Worm (Caenorhabditis elegans) whole organism, L4 larva: Measurements from ENCODE around the gene F55C12.6.

Source experiments
- F44E2.7 ChIP-seq: fragments of 200-800 bp; sonication (Bioruptor generic); IDR thresholded peaks from 2 replicates; pipeline ENCODE4 v2.1.2; 2022; ENCODE audit warnings: missing genetic modification characterization, missing compliant biosample characterization
- F49E8.2 ChIP-seq: sonication (generic microtip); optimal IDR thresholded peaks from 2 replicates; lab custom pipeline; 2016; ENCODE audit warnings: missing compliant biosample characterization, mild to moderate bottlenecking, missing genetic modification characterization, borderline replicate concordance
- R02D3.7 ChIP-seq: fragments of 150-350 bp; sonication (generic microtip); optimal IDR thresholded peaks from 3 replicates; lab custom pipeline; 2014; ENCODE audit warnings: missing biosample characterization, missing genetic modification characterization
- T20F7.1 ChIP-seq: fragments of 200-800 bp; sonication (Bioruptor generic); optimal IDR thresholded peaks from 2 replicates; lab custom pipeline; 2018; ENCODE audit warnings: mild to moderate bottlenecking, missing genetic modification characterization, missing compliant biosample characterization
- Y105C5A.15 ChIP-seq: fragments of 200-800 bp; sonication (Bioruptor generic); IDR thresholded peaks from 2 replicates; pipeline ENCODE4 v1.3.6; 2022; ENCODE audit warnings: missing genetic modification characterization, missing compliant biosample characterization
- Y48G9A.11 ChIP-seq: fragments of 200-800 bp; sonication (Bioruptor generic); IDR thresholded peaks from 2 replicates; pipeline ENCODE4 v1.3.6; 2022; ENCODE audit warnings: missing genetic modification reagents, missing genetic modification characterization, missing compliant biosample characterization
- aha-1 ChIP-seq: fragments of 150-350 bp; peaks from one replicate; lab custom pipeline; 2014; ENCODE audit warnings: missing biosample characterization, missing genetic modification characterization
- ama-1 ChIP-seq: fragments of 150-350 bp; optimal IDR thresholded peaks from 2 replicates; lab custom pipeline; 2014; ENCODE audit warnings: inconsistent platforms, mixed read lengths
- ceh-28 ChIP-seq: fragments of 150-350 bp; optimal IDR thresholded peaks from 2 replicates; lab custom pipeline; 2014; ENCODE audit warnings: missing biosample characterization, missing genetic modification reagents, missing genetic modification characterization
- ceh-82 ChIP-seq: sonication (generic microtip); optimal IDR thresholded peaks from 2 replicates; lab custom pipeline; 2017; ENCODE audit warnings: missing biosample characterization, missing genetic modification characterization
- daf-16 ChIP-seq, 3 experiments: sonication (generic microtip); optimal IDR thresholded peaks; 2 replicates each; lab custom pipeline; 2016 to 2017; ENCODE audit warnings: missing genetic modification characterization in 3 of 3, missing genetic modification reagents in 3 of 3, mild to moderate bottlenecking in 2 of 3, missing compliant biosample characterization in 2 of 3, missing biosample characterization in 1 of 3, moderate library complexity in 1 of 3
- dpl-1 ChIP-seq: fragments of 150-350 bp; optimal IDR thresholded peaks from 2 replicates; lab custom pipeline; 2014; ENCODE audit warnings: missing biosample characterization, missing genetic modification reagents, missing genetic modification characterization
- dve-1 ChIP-seq: sonication (generic microtip); optimal IDR thresholded peaks from 2 replicates; lab custom pipeline; 2017; ENCODE audit warnings: antibody characterized with exemption, mild to moderate bottlenecking, missing genetic modification characterization, missing compliant biosample characterization; ENCODE audit not compliant: insufficient read depth
- fos-1 ChIP-seq: fragments of 150-350 bp; optimal IDR thresholded peaks from 2 replicates; lab custom pipeline; 2014; ENCODE audit warnings: missing biosample characterization, missing genetic modification characterization
- hif-1 ChIP-seq, 2 experiments: sonication (generic microtip); optimal IDR thresholded peaks; 2 replicates each; lab custom pipeline; 2016 to 2017; ENCODE audit warnings: missing compliant biosample characterization in 2 of 2, missing genetic modification characterization in 2 of 2, missing genetic modification reagents in 2 of 2, missing genotype in 2 of 2, mild to moderate bottlenecking in 1 of 2
- hmg-1.1 ChIP-seq: fragments of 200-800 bp; sonication (Bioruptor generic); IDR thresholded peaks from 2 replicates; pipeline ENCODE4 v1.3.6; 2022; ENCODE audit warnings: missing genetic modification reagents, missing genetic modification characterization, missing compliant biosample characterization
- lim-7 ChIP-seq: fragments of 200-800 bp; sonication (Bioruptor generic); IDR thresholded peaks from 2 replicates; pipeline ENCODE4 v1.3.6; 2022; ENCODE audit warnings: missing genetic modification characterization, missing compliant biosample characterization
- lin-38 ChIP-seq: fragments of 200-800 bp; sonication (Bioruptor generic); IDR thresholded peaks from 2 replicates; pipeline ENCODE4 v1.3.6; 2022; ENCODE audit warnings: missing genetic modification reagents, missing genetic modification characterization, missing compliant biosample characterization
- lsy-2 ChIP-seq, 2 experiments: fragments of 150-350 bp in 1 of 2; sonication (generic microtip) in 1 of 2; optimal IDR thresholded peaks; 2 replicates each; lab custom pipeline; 2014 to 2017; ENCODE audit warnings: missing biosample characterization in 2 of 2, missing genetic modification characterization in 2 of 2
- madf-9 ChIP-seq: fragments of 200-800 bp; sonication (Bioruptor generic); conservative IDR thresholded peaks from 2 replicates; pipeline ENCODE4 v1.3.6; 2022; ENCODE audit warnings: missing genetic modification reagents, missing genetic modification characterization, missing compliant biosample characterization
- mep-1 ChIP-seq: fragments of 150-350 bp; sonication (generic microtip); optimal IDR thresholded peaks from 3 replicates; lab custom pipeline; 2014; ENCODE audit warnings: missing biosample characterization, missing genetic modification characterization
- mes-2 ChIP-seq: sonication (generic microtip); optimal IDR thresholded peaks from 2 replicates; lab custom pipeline; 2016; ENCODE audit warnings: missing genotype, mild to moderate bottlenecking, missing genetic modification characterization, missing compliant biosample characterization; ENCODE audit not compliant: poor library complexity, severe bottlenecking
- nhr-10 ChIP-seq: fragments of 150-350 bp; optimal IDR thresholded peaks from 2 replicates; lab custom pipeline; 2014; ENCODE audit warnings: missing biosample characterization, missing genetic modification characterization
- nhr-76 ChIP-seq: fragments of 150-350 bp; optimal IDR thresholded peaks from 2 replicates; lab custom pipeline; 2014; ENCODE audit warnings: missing biosample characterization, missing genetic modification characterization
- pha-4 ChIP-seq, 2 experiments: fragments of 150-350 bp in 1 of 2; fragments of 200-800 bp in 1 of 2; sonication (Bioruptor generic) in 1 of 2; IDR thresholded peaks in 1 of 2; optimal IDR thresholded peaks in 1 of 2; 2 replicates each; pipeline versions ENCODE4 v1.3.6 to Lab custom; 2014 to 2022; ENCODE audit warnings: missing genetic modification characterization in 2 of 2, missing genetic modification reagents in 2 of 2, missing biosample characterization in 1 of 2, missing compliant biosample characterization in 1 of 2
- unc-62 ChIP-seq, 3 experiments: fragments of 150-350 bp in 1 of 3; sonication (generic microtip); optimal IDR thresholded peaks in 2 of 3; peaks in 1 of 3; 1 replicate in 1 of 3; 2 replicates in 2 of 3; lab custom pipeline; 2014 to 2017; ENCODE audit warnings: missing biosample characterization in 3 of 3, missing genetic modification characterization in 3 of 3, missing genetic modification reagents in 3 of 3, missing genotype in 1 of 3
- vab-7 ChIP-seq: fragments of 200-800 bp; sonication (Bioruptor generic); IDR thresholded peaks from 2 replicates; pipeline ENCODE4 v1.3.6; 2022; ENCODE audit warnings: missing genetic modification reagents, missing genetic modification characterization, missing compliant biosample characterization
- zip-11 ChIP-seq: fragments of 200-800 bp; sonication (Bioruptor generic); IDR thresholded peaks from 2 replicates; pipeline ENCODE4 v1.3.6; 2022; ENCODE audit warnings: missing genetic modification characterization, missing compliant biosample characterization
- zip-2 ChIP-seq: fragments of 150-350 bp; optimal IDR thresholded peaks from 2 replicates; lab custom pipeline; 2014; ENCODE audit warnings: missing biosample characterization, missing genetic modification characterization

F55C12.6 gene

DNA sequence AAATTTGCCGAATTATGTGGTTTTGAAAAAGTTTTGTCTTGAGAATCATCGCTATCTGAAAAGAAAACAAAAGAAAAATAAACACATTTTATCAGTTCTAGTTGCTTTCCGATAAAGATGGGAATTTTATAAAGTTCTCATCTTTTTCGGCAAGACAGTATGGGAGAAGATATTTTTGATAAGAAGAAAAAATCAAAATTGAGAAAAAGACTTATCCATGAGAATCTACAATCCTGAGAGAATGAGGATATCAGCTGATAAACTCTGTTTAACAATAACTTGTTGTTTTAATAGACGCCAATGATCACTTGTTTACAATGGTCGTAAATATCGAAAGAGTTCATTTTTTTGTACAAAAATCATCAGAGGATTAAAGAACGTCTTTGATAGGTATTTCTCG lies at the start of gene F55C12.6:
Gene F55C12.6, minus strand, starts transcription at position 101 of the 400 bp plus-strand sequence.
- TF ChIP-seq lim-7 (no peak), ceh-82 (no peak), daf-16 (GFP tag; optimal IDR thresholded peaks at IDR 0.05; lab: Kevin White, UChicago) (no peak), daf-16 (tag; optimal IDR thresholded peaks at IDR 0.05; lab: Kevin White, UChicago) (peak; percentile 52)

DNA sequence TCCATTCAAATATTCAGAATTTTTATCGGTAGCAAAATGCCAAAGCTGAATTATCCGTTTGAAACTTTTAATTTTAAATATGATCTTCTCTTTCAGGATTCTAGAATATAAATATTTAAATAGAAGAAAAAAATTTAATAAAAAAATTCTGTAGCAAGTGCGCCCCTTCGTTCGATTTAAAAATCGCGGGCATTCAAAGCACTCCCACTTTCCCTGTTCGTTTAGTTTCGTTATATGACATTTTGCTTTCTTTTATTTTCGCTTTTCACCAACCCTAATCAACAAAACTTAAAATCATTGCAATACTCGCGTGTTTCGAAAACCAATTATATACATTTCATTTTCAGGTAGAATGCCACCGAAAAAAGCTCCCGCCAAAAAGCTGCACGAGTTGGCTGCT lies 45.7 kb upstream of the F55C12.6 start, which contains the start of gene vrk-1:
Gene vrk-1, plus strand, starts transcription at position 348 of the 400 bp plus-strand sequence.
- TF ChIP-seq mes-2 (tag; lab: Kevin White, UChicago) (peak; percentile 24), lin-38 (GFP tag; lab: Robert Waterston, UW) (peak; percentile 47), dpl-1 (GFP tag; lab: Kevin White, UChicago) (peak; percentile 48), mep-1 (tag; lab: Kevin White, UChicago) (no peak), F44E2.7 (GFP tag; lab: Robert Waterston, UW) (no peak), lsy-2 (tag; optimal IDR thresholded peaks at IDR 0.05; lab: Kevin White, UChicago) (peak in 1 of 2 experiments; percentile 25), Y105C5A.15 (no peak), fos-1 (tag; lab: Kevin White, UChicago) (no peak), zip-11 (no peak)

DNA sequence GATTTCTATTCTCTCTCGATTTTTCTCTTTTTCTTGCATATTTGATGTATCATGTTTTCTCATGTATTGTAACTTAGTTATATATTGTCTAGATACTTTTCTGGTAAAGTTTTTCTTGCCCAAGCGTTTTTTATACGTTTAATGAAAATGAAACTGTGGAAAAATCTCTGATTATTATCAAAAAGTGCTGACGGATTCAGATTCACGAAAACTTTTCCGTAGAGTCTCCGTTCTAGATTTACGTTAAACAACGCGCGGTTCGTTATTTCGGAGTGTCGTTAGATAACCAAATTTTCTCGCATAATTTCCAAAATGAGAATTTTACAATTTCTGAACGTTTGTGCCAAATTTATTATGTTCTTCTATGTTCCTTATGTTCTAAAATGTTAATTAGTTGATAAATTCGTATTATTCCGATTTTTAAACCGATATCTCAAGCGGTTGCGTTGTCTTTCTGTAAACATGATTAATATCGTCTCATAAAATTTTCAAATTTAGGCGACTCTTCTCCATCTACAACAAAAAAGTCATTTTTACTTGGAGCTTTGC lies 42.3 kb upstream of the F55C12.6 start, which contains the start of gene ptp-2:
Gene ptp-2, plus strand, starts transcription at position 499 of the 549 bp plus-strand sequence.
- no peak for TF ChIP-seq ceh-28 (tag; lab: Kevin White, UChicago)
- no peak for TF ChIP-seq madf-9 (GFP tag; lab: Robert Waterston, UW)
- no peak for TF ChIP-seq daf-16 (GFP tag; optimal IDR thresholded peaks at IDR 0.05; lab: Kevin White, UChicago)
- peak; percentile 1 for TF ChIP-seq daf-16 (tag; optimal IDR thresholded peaks at IDR 0.05; lab: Kevin White, UChicago)
- TF ChIP-seq nhr-10 (tag; lab: Kevin White, UChicago) = no peak
- TF ChIP-seq hif-1 (tag; optimal IDR thresholded peaks at IDR 0.05; lab: Kevin White, UChicago) = peak in 1 of 2 experiments; percentile 27
- no peak for TF ChIP-seq zip-2
- TF ChIP-seq nhr-76 (tag; lab: Kevin White, UChicago) = no peak
- TF ChIP-seq unc-62 (GFP tag; optimal IDR thresholded peaks at IDR 0.05 in 1 of 2; lab: Kevin White, UChicago) = peak in 1 of 2 experiments; percentile 70
- no peak for TF ChIP-seq unc-62 (tag; optimal IDR thresholded peaks at IDR 0.05; lab: Kevin White, UChicago)
- TF ChIP-seq dve-1 (tag; lab: Kevin White, UChicago) = peak; percentile 11
- peak; percentile 61 for TF ChIP-seq mep-1 (tag; lab: Kevin White, UChicago)
- peak; percentile 25 for TF ChIP-seq R02D3.7
- TF ChIP-seq mes-2 (tag; lab: Kevin White, UChicago) = peak; percentile 65
- no peak for TF ChIP-seq F49E8.2 (tag; lab: Kevin White, UChicago)
- peak; percentile 93 for TF ChIP-seq Y48G9A.11 (GFP tag; lab: Robert Waterston, UW)
- TF ChIP-seq T20F7.1 (GFP tag; lab: Kevin White, UChicago) = peak; percentile 96
- TF ChIP-seq lin-38 (GFP tag; lab: Robert Waterston, UW) = peak; percentile 45; the same call in 1 of the 2 replicates
- no peak for TF ChIP-seq vab-7 (GFP tag; lab: Robert Waterston, UW)
- TF ChIP-seq lsy-2 (tag; optimal IDR thresholded peaks at IDR 0.05; lab: Kevin White, UChicago) = peak in 1 of 2 experiments; percentile 64
- TF ChIP-seq hmg-1.1 (GFP tag; lab: Robert Waterston, UW) = no peak
- TF ChIP-seq ama-1 (lab: Kevin White, UChicago) = peak; percentile 5
- TF ChIP-seq, all 104 proteins: peak for 12

DNA sequence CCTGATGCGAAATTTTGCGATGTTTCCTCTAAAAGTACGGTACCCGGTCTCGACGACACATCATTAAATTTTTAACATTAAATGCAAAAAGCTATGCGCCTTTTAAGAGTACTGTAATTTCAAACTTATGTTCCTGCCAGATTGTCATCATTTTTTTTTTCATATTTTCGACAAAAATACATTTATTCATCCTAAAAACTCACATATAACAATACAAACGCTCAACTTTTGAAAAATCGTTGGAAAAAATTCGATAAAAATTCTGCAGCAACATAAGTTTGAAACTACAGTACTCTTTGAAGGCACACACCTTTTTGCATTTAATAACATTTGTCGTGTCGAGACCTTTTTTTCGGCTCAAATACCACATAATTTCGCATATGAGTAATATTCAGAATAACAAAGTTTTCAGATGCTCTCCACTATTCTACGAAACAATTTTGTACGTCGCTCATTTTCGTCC lies 41.1 kb upstream of the F55C12.6 start, which contains the start of gene frh-1:
Gene frh-1, plus strand, starts transcription at position 413 of the 463 bp plus-strand sequence.
- TF ChIP-seq pha-4 (GFP tag; IDR thresholded peaks at IDR 0.05; lab: Robert Waterston, UW) (0 out of 2 replicates have a peak, but pooled peaks have one; percentile 38), pha-4 (tag; optimal IDR thresholded peaks at IDR 0.05; lab: Kevin White, UChicago) (no peak), lin-38 (GFP tag; lab: Robert Waterston, UW) (peak; percentile 35), aha-1 (tag; lab: Kevin White, UChicago) (peak; percentile 72), mep-1 (tag; lab: Kevin White, UChicago) (no peak)
